Worm (Caenorhabditis elegans) whole organism, L4/young adult: Measurements from ENCODE around the gene str-111.

Experiments used
- W03F9.2 ChIP-seq: fragments of 150-350 bp; optimal IDR thresholded peaks from 2 replicates; lab custom pipeline; 2014; ENCODE audit warnings: missing biosample characterization, missing genetic modification characterization
- dao-5 ChIP-seq: sonication (generic microtip); optimal IDR thresholded peaks from 2 replicates; lab custom pipeline; 2016; ENCODE audit warnings: missing genotype, missing genetic modification characterization, moderate library complexity, missing compliant biosample characterization
- him-1 ChIP-seq: sonication (generic microtip); optimal IDR thresholded peaks from 2 replicates; lab custom pipeline; 2016; ENCODE audit warnings: missing genotype, missing genetic modification reagents, missing genetic modification characterization, missing compliant biosample characterization

Gene str-111

ce11 chrV:16158391-16158790 lies 10.5 kb downstream of the str-111 start, which contains the start of gene str-99:
str-99 (minus strand) TSS chrV:16158491.
- TF ChIP-seq W03F9.2 (tag; lab: Kevin White, UChicago) (no peak), dao-5 (tag; lab: Kevin White, UChicago) (no peak), him-1 (tag; lab: Kevin White, UChicago) (no peak)

- no peak for TF ChIP-seq W03F9.2 (tag; lab: Kevin White, UChicago)
- TF ChIP-seq dao-5 (tag; lab: Kevin White, UChicago) = no peak
- TF ChIP-seq him-1 (tag; lab: Kevin White, UChicago) = no peak
Measured at ce11 chrV:16155111-16155510, 13.8 kb downstream of the str-111 start, which contains the start of gene str-97. str-97 (minus strand) TSS chrV:16155211.

ce11 chrV:16153375-16153774 lies 15.6 kb downstream of the str-111 start, which contains the start of gene str-254:
str-254 (minus strand) TSS chrV:16153475.
- TF ChIP-seq him-1 (tag; lab: Kevin White, UChicago) (no peak), W03F9.2 (tag; lab: Kevin White, UChicago) (no peak), dao-5 (tag; lab: Kevin White, UChicago) (no peak)

- TF ChIP-seq W03F9.2 (tag; lab: Kevin White, UChicago) (no peak), him-1 (tag; lab: Kevin White, UChicago) (no peak), dao-5 (tag; lab: Kevin White, UChicago) (no peak)
Measured at ce11 chrV:16148805-16149204, 20.1 kb downstream of the str-111 start, which contains the start of gene F10A3.4. F10A3.4 (plus strand) TSS chrV:16149105.

- TF ChIP-seq W03F9.2 (tag; lab: Kevin White, UChicago) = no peak
- TF ChIP-seq dao-5 (tag; lab: Kevin White, UChicago) = no peak
- TF ChIP-seq him-1 (tag; lab: Kevin White, UChicago) = no peak
Measured at ce11 chrV:16145009-16145408, 23.9 kb downstream of the str-111 start.

ce11 chrV:16143066-16143581 lies 25.8 kb downstream of the str-111 start, which contains the start of gene fbxa-88:
fbxa-88 (minus strand) TSS chrV:16143116.
- TF ChIP-seq dao-5 (tag; lab: Kevin White, UChicago) = no peak
- TF ChIP-seq W03F9.2 (tag; lab: Kevin White, UChicago) = no peak
- TF ChIP-seq him-1 (tag; lab: Kevin White, UChicago) = no peak

ce11 chrV:16142371-16142770 lies 26.6 kb downstream of the str-111 start, which contains the start of gene fbxa-18:
fbxa-18 (plus strand) TSS chrV:16142671.
- no peak for TF ChIP-seq W03F9.2 (tag; lab: Kevin White, UChicago)
- TF ChIP-seq him-1 (tag; lab: Kevin White, UChicago) = no peak
- TF ChIP-seq dao-5 (tag; lab: Kevin White, UChicago) = no peak

ce11 chrV:16141071-16141470 lies 27.9 kb downstream of the str-111 start, which contains the start of gene clc-32:
clc-32 (minus strand) TSS chrV:16141171.
- TF ChIP-seq dao-5 (tag; lab: Kevin White, UChicago) = no peak
- no peak for TF ChIP-seq him-1 (tag; lab: Kevin White, UChicago)
- TF ChIP-seq W03F9.2 (tag; lab: Kevin White, UChicago) = no peak

- TF ChIP-seq dao-5 (tag; lab: Kevin White, UChicago) (no peak), W03F9.2 (tag; lab: Kevin White, UChicago) (no peak), him-1 (tag; lab: Kevin White, UChicago) (no peak)
Measured at ce11 chrV:16139529-16139928, 29.4 kb downstream of the str-111 start, which contains the start of gene clc-11. clc-11 (minus strand) TSS chrV:16139629.

ce11 chrV:16137043-16137442 lies 31.9 kb downstream of the str-111 start, which contains the start of gene F44G3.7:
F44G3.7 (minus strand) TSS chrV:16137143.
- TF ChIP-seq W03F9.2 (tag; lab: Kevin White, UChicago) (no peak), dao-5 (tag; lab: Kevin White, UChicago) (no peak), him-1 (tag; lab: Kevin White, UChicago) (no peak)

ce11 chrV:16132705-16133104 lies 36.2 kb downstream of the str-111 start, which contains the start of gene fbxa-144:
fbxa-144 (minus strand) TSS chrV:16132805.
- TF ChIP-seq dao-5 (tag; lab: Kevin White, UChicago) = no peak
- no peak for TF ChIP-seq him-1 (tag; lab: Kevin White, UChicago)
- TF ChIP-seq W03F9.2 (tag; lab: Kevin White, UChicago) = no peak

ce11 chrV:16132215-16132614 lies 36.7 kb downstream of the str-111 start:
- TF ChIP-seq W03F9.2 (tag; lab: Kevin White, UChicago) = no peak
- no peak for TF ChIP-seq him-1 (tag; lab: Kevin White, UChicago)
- no peak for TF ChIP-seq dao-5 (tag; lab: Kevin White, UChicago)

ce11 chrV:16131249-16131648 lies 37.7 kb downstream of the str-111 start, which contains the start of gene fbxa-142:
fbxa-142 (minus strand) TSS chrV:16131349.
- TF ChIP-seq dao-5 (tag; lab: Kevin White, UChicago) (no peak), W03F9.2 (tag; lab: Kevin White, UChicago) (no peak), him-1 (tag; lab: Kevin White, UChicago) (no peak)
